Worm (Caenorhabditis elegans) whole organism, L2 larva: ENCODE measurements around the gene plc-3.

Experiments used
- C34F6.9 ChIP-seq: fragments of 150-350 bp; optimal IDR thresholded peaks from 2 replicates; lab custom pipeline; 2014; ENCODE audit warnings: missing biosample characterization, missing genetic modification characterization
- F13H6.1 ChIP-seq: sonication (generic microtip); optimal IDR thresholded peaks from 2 replicates; lab custom pipeline; 2016; ENCODE audit warnings: missing genetic modification characterization, missing compliant biosample characterization
- R02D3.7 ChIP-seq: fragments of 150-350 bp; optimal IDR thresholded peaks from 2 replicates; lab custom pipeline; 2014; ENCODE audit warnings: missing biosample characterization, missing genetic modification characterization
- Y55F3AM.14 ChIP-seq: fragments of 200-800 bp; sonication (Bioruptor generic); optimal IDR thresholded peaks from 2 replicates; lab custom pipeline; 2018; ENCODE audit warnings: mild to moderate bottlenecking, missing genetic modification characterization, missing compliant biosample characterization
- ZK546.5 ChIP-seq: sonication (generic microtip); optimal IDR thresholded peaks from 2 replicates; lab custom pipeline; 2017; ENCODE audit warnings: missing biosample characterization, missing genetic modification characterization
- aly-2 ChIP-seq: fragments of 150-350 bp; optimal IDR thresholded peaks from 2 replicates; lab custom pipeline; 2014; ENCODE audit warnings: missing biosample characterization, missing genetic modification characterization
- blmp-1 ChIP-seq: sonication (generic microtip); optimal IDR thresholded peaks from 2 replicates; lab custom pipeline; 2017; ENCODE audit warnings: missing genetic modification characterization, mild to moderate bottlenecking, missing compliant biosample characterization, antibody characterized with exemption, moderate library complexity; ENCODE audit not compliant: insufficient read depth
- ceh-16 ChIP-seq: fragments of 150-350 bp; optimal IDR thresholded peaks from 2 replicates; lab custom pipeline; 2014; ENCODE audit warnings: missing biosample characterization, missing genetic modification characterization
- crh-2 ChIP-seq: sonication (generic microtip); optimal IDR thresholded peaks from 2 replicates; lab custom pipeline; 2017; ENCODE audit warnings: missing biosample characterization, missing genetic modification characterization
- dmd-4 ChIP-seq: sonication (generic microtip); optimal IDR thresholded peaks from 2 replicates; lab custom pipeline; 2017; ENCODE audit warnings: missing biosample characterization, missing genetic modification characterization
- elt-1 ChIP-seq: fragments of 150-350 bp; optimal IDR thresholded peaks from 2 replicates; lab custom pipeline; 2014; ENCODE audit warnings: missing biosample characterization, missing genetic modification characterization
- elt-3 ChIP-seq: sonication (generic microtip); optimal IDR thresholded peaks from 2 replicates; lab custom pipeline; 2017; ENCODE audit warnings: missing biosample characterization, missing genetic modification characterization
- lin-13 ChIP-seq: fragments of 150-350 bp; optimal IDR thresholded peaks from 2 replicates; lab custom pipeline; 2014; ENCODE audit warnings: missing biosample characterization, missing genetic modification reagents, missing genetic modification characterization
- lsy-2 ChIP-seq, 2 experiments: fragments of 150-350 bp in 1 of 2; sonication (generic microtip) in 1 of 2; optimal IDR thresholded peaks; 2 replicates each; lab custom pipeline; 2014 to 2017; ENCODE audit warnings: missing biosample characterization in 2 of 2, missing genetic modification characterization in 2 of 2
- mab-5 ChIP-seq: fragments of 150-350 bp; optimal IDR thresholded peaks from 2 replicates; lab custom pipeline; 2014; ENCODE audit warnings: missing biosample characterization, missing genetic modification characterization
- mdl-1 ChIP-seq, 2 experiments: fragments of 150-350 bp in 1 of 2; sonication (generic microtip) in 1 of 2; optimal IDR thresholded peaks; 2 replicates each; lab custom pipeline; 2017; ENCODE audit warnings: missing biosample characterization in 2 of 2, missing genetic modification characterization in 2 of 2
- nhr-10 ChIP-seq: sonication (generic microtip); optimal IDR thresholded peaks from 2 replicates; lab custom pipeline; 2017; ENCODE audit warnings: missing biosample characterization, missing genetic modification characterization
- nhr-11 ChIP-seq: fragments of 150-350 bp; optimal IDR thresholded peaks from 2 replicates; lab custom pipeline; 2014; ENCODE audit warnings: missing biosample characterization, missing genetic modification characterization
- nhr-12 ChIP-seq: fragments of 150-350 bp; optimal IDR thresholded peaks from 2 replicates; lab custom pipeline; 2014; ENCODE audit warnings: missing biosample characterization, missing genetic modification characterization
- nhr-129 ChIP-seq: fragments of 150-350 bp; optimal IDR thresholded peaks from 2 replicates; lab custom pipeline; 2014; ENCODE audit warnings: missing biosample characterization, missing genetic modification characterization
- nhr-21 ChIP-seq: fragments of 150-350 bp; optimal IDR thresholded peaks from 2 replicates; lab custom pipeline; 2014; ENCODE audit warnings: missing biosample characterization, missing genetic modification characterization
- nhr-23 ChIP-seq: fragments of 150-350 bp; optimal IDR thresholded peaks from 2 replicates; lab custom pipeline; 2014; ENCODE audit warnings: missing biosample characterization, missing genetic modification reagents, missing genetic modification characterization
- nhr-237 ChIP-seq: fragments of 150-350 bp; optimal IDR thresholded peaks from 2 replicates; lab custom pipeline; 2014; ENCODE audit warnings: missing biosample characterization, missing genetic modification characterization
- nhr-25 ChIP-seq: fragments of 150-350 bp; sonication (generic microtip); optimal IDR thresholded peaks from 3 replicates; lab custom pipeline; 2014; ENCODE audit warnings: missing biosample characterization, missing genetic modification characterization
- nhr-77 ChIP-seq: fragments of 150-350 bp; optimal IDR thresholded peaks from 2 replicates; lab custom pipeline; 2014; ENCODE audit warnings: missing biosample characterization, missing genetic modification characterization
- peb-1 ChIP-seq: fragments of 150-350 bp; optimal IDR thresholded peaks from 2 replicates; lab custom pipeline; 2014; ENCODE audit warnings: missing biosample characterization, missing genetic modification characterization
- skn-1 ChIP-seq: sonication (generic microtip); optimal IDR thresholded peaks from 2 replicates; lab custom pipeline; 2017; ENCODE audit warnings: missing biosample characterization, missing genetic modification characterization
- sma-3 ChIP-seq: sonication (generic microtip); optimal IDR thresholded peaks from 2 replicates; lab custom pipeline; 2016; ENCODE audit warnings: missing genetic modification reagents, missing genetic modification characterization, missing compliant biosample characterization
- sma-9 ChIP-seq, 2 experiments: fragments of 150-350 bp in 1 of 2; sonication (generic microtip) in 1 of 2; optimal IDR thresholded peaks; 2 replicates each; lab custom pipeline; 2014 to 2016; ENCODE audit warnings: missing genetic modification characterization in 2 of 2, mild to moderate bottlenecking in 1 of 2, missing biosample characterization in 1 of 2, missing compliant biosample characterization in 1 of 2, missing genetic modification reagents in 1 of 2, moderate library complexity in 1 of 2
- unc-55 ChIP-seq: fragments of 150-350 bp; sonication (generic microtip); optimal IDR thresholded peaks from 3 replicates; lab custom pipeline; 2014; ENCODE audit warnings: missing biosample characterization, missing genetic modification reagents, missing genetic modification characterization
- unc-62 ChIP-seq: fragments of 150-350 bp; optimal IDR thresholded peaks from 2 replicates; lab custom pipeline; 2014; ENCODE audit warnings: missing biosample characterization, missing genetic modification reagents, missing genetic modification characterization
- ztf-1 ChIP-seq: fragments of 200-800 bp; sonication (Bioruptor generic); conservative IDR thresholded peaks from 2 replicates; pipeline ENCODE4 v1.3.6; 2022; ENCODE audit warnings: missing genetic modification characterization, missing compliant biosample characterization

Gene plc-3

DNA sequence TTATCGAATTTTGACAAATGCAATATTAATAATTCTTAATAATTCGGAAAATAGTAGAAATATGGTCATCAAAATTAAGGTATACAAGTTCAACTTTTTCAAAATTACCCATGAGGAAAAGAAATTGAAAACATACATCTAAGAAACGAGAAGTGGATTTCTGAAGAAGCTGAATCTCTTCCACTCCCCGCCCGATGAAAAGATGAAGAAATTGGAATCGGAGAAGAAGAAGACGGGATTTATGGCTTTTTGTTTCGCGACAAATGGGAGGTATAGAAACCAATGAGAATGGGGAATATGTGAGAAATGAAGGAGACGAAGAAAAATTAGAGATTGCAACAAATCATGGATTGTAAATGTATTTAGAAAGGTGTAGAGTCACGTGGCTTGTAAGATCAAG, 19.6 kb upstream of the plc-3 start:
- TF ChIP-seq mab-5 = peak; percentile 5
- TF ChIP-seq nhr-12 (tag; lab: Kevin White, UChicago) = no peak
- no peak for TF ChIP-seq ceh-16

DNA sequence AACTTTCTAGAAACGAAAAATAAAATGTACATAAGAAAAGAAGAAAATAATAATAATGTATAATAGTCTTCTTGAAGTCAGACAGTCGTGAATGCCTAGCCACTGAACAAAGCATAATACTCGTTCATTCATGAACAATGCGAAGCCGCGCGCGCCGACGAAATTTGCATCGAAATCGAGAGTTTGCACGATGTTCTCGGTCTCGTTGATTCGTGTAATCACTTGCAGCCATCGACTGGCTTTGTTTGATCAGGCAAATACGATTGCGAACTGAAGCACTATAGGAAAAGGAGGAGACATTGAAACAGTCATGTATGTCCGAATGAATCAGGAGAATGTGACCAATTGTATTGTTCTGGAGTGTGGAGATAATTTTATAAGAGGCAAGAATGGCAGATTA, 18.9 kb upstream of the plc-3 start:
- TF ChIP-seq nhr-25 (tag; lab: Kevin White, UChicago) (no peak), blmp-1 (peak; percentile 50)
- TF ChIP-seq, all 48 proteins: peak for 1

DNA sequence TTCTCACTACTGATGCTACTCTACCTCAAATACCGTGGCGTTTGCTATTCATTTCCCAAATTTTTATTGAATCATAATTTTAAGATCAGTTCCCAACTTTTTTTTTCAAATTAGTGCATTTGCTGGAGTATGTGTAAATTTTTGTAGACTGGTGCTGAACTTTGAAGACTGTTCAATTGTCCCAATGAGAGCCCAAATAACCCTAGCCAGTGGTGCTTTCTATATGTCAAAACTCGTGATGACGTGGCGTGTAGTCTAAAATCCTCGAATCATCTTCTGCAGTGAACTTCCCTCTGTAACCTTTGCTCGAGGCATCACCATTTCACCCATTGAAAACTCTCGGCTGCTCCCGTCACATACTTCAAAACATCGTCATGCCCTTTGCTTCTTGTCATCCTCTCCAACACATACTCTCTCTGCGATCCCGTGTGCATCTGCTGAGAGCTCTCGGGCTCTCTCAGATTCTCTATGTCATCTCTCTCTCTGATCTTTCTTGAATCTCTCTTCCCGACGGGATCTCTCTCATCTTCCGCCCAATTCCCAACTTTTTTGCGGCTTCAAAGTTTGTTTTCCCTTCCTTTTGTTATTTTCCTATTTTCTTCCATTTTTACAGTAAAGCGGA, 18.1 kb upstream of the plc-3 start:
- peak; percentile 74 for TF ChIP-seq nhr-129 (tag; lab: Kevin White, UChicago)
- no peak for TF ChIP-seq nhr-12 (tag; lab: Kevin White, UChicago)
- TF ChIP-seq nhr-10 (tag; lab: Kevin White, UChicago) = no peak
- no peak for TF ChIP-seq lin-13 (GFP tag; lab: Kevin White, UChicago)
- no peak for TF ChIP-seq nhr-11 (tag; lab: Kevin White, UChicago)
- TF ChIP-seq lsy-2 (tag; optimal IDR thresholded peaks at IDR 0.05; lab: Kevin White, UChicago) = peak in 1 of 2 experiments; percentile 11
- no peak for TF ChIP-seq skn-1 (tag; lab: Kevin White, UChicago)
- no peak for TF ChIP-seq nhr-25 (tag; lab: Kevin White, UChicago)
- no peak for TF ChIP-seq unc-55 (GFP tag; lab: Kevin White, UChicago)
- no peak for TF ChIP-seq nhr-77 (tag; lab: Kevin White, UChicago)
- no peak for TF ChIP-seq blmp-1
- no peak for TF ChIP-seq unc-62 (GFP tag; lab: Kevin White, UChicago)
- TF ChIP-seq peb-1 (tag; lab: Kevin White, UChicago) = no peak
- TF ChIP-seq crh-2 (tag; lab: Kevin White, UChicago) = no peak
- TF ChIP-seq sma-3 (GFP tag; lab: Kevin White, UChicago) = no peak
- TF ChIP-seq C34F6.9 (tag; lab: Kevin White, UChicago) = no peak
- no peak for TF ChIP-seq aly-2 (tag; lab: Kevin White, UChicago)
- TF ChIP-seq elt-3 (tag; lab: Kevin White, UChicago) = no peak
- no peak for TF ChIP-seq ZK546.5 (tag; lab: Kevin White, UChicago)
- TF ChIP-seq F13H6.1 = peak; percentile 54
- TF ChIP-seq R02D3.7 = no peak

DNA sequence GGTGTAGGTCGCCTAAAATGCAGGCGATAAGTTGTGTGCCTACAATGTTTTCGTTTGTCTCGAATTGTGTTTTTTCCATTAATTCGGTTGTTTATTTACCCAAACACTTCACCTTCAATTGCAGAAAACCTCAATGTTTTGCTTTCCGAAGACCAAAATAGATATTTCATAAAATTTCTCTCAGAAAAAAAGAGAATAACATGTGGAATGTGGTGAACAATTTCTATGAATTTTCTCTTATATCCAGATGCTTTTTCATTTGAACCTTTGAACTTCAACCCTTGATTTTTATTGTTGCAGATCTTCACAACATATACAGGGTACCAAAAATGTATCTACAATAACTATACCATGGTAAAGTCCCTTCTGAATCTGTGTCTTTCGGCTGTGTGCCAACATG, 16.3 kb upstream of the plc-3 start, which contains the start of gene T01E8.1:
TSS of gene T01E8.1 (plus strand) at position 301 of the 400 bp plus-strand sequence.
- no peak for TF ChIP-seq nhr-21
- no peak for TF ChIP-seq dmd-4 (tag; lab: Kevin White, UChicago)
- no peak for TF ChIP-seq ceh-16
- TF ChIP-seq C34F6.9 (tag; lab: Kevin White, UChicago) = no peak
- TF ChIP-seq elt-1 = no peak
- TF ChIP-seq nhr-237 (tag; lab: Kevin White, UChicago) = no peak
- TF ChIP-seq nhr-23 (tag; lab: Kevin White, UChicago) = no peak
- TF ChIP-seq peb-1 (tag; lab: Kevin White, UChicago) = no peak
- TF ChIP-seq lin-13 (GFP tag; lab: Kevin White, UChicago) = no peak
- no peak for TF ChIP-seq lsy-2 (tag; optimal IDR thresholded peaks at IDR 0.05; lab: Kevin White, UChicago)
- TF ChIP-seq nhr-11 (tag; lab: Kevin White, UChicago) = no peak
- no peak for TF ChIP-seq sma-9 (GFP tag; optimal IDR thresholded peaks at IDR 0.05; lab: Kevin White, UChicago)
- TF ChIP-seq sma-9 (tag; optimal IDR thresholded peaks at IDR 0.05; lab: Kevin White, UChicago) = no peak

DNA sequence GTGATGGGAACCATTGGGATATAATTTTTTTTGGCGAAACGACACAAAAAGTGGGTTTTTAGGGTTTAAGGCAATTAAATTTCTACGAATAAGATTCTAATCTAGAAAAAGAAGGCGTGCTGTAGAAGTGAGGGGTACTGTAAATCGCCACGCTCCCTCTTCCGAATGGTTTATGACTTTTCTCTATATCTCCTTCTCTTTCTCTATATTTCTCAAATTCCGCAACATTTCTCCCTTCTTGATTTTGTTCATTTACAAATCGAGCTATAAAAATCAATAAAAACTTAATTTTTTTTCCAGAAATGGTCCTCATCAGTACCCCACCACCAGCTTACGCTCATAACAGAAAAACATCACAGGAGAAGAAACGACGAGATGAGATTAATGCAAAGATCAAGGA, 4.5 kb upstream of the plc-3 start, which contains the start of gene ref-1:
TSS of gene ref-1 (plus strand) at position 301 of the 400 bp plus-strand sequence.
- TF ChIP-seq ztf-1 (GFP tag; lab: Robert Waterston, UW) = no peak
- no peak for TF ChIP-seq F13H6.1
- TF ChIP-seq R02D3.7 = no peak
- no peak for TF ChIP-seq mab-5
- no peak for TF ChIP-seq ceh-16
- TF ChIP-seq nhr-237 (tag; lab: Kevin White, UChicago) = no peak
- no peak for TF ChIP-seq nhr-129 (tag; lab: Kevin White, UChicago)
- no peak for TF ChIP-seq mdl-1 (tag; optimal IDR thresholded peaks at IDR 0.05; lab: Kevin White, UChicago)
- no peak for TF ChIP-seq nhr-21
- no peak for TF ChIP-seq lsy-2 (tag; optimal IDR thresholded peaks at IDR 0.05; lab: Kevin White, UChicago)
- TF ChIP-seq peb-1 (tag; lab: Kevin White, UChicago) = no peak
- TF ChIP-seq Y55F3AM.14 (GFP tag; lab: Kevin White, UChicago) = no peak
- no peak for TF ChIP-seq nhr-10 (tag; lab: Kevin White, UChicago)
- TF ChIP-seq skn-1 (tag; lab: Kevin White, UChicago) = no peak
- TF ChIP-seq lin-13 (GFP tag; lab: Kevin White, UChicago) = no peak
- no peak for TF ChIP-seq elt-1
- TF ChIP-seq, all 48 proteins: peak for 0
